Worm (Caenorhabditis elegans): Measurements from ENCODE around the gene pitp-1.

ce11 chrIII:3528342-3528741 is 1.3 kb downstream of the pitp-1 start, which contains the start of gene rpl-37:
- TF ChIP-seq tbp1 (GFP tag; optimal IDR thresholded peaks at IDR 0.05) (no peak), ztf-28 (GFP tag; IDR thresholded peaks at IDR 0.05) (no peak), B0261.1 (tag; optimal IDR thresholded peaks at IDR 0.05) (no peak), hmg-20 (GFP tag; IDR thresholded peaks at IDR 0.05) (no peak), nfya-1 (tag; optimal IDR thresholded peaks at IDR 0.05; ENCODE audit: borderline replicate concordance, insufficient read depth) (no peak), F10E7.11 (tag; optimal IDR thresholded peaks at IDR 0.05) (no peak), repo-1 (tag; optimal IDR thresholded peaks at IDR 0.05) (no peak), mcd-1 (GFP tag; IDR thresholded peaks at IDR 0.05) (no peak), ama-1 (optimal IDR thresholded peaks at IDR 0.05) (no peak), ama-1 (GFP tag; optimal IDR thresholded peaks at IDR 0.05) (no peak), B0035.1 (tag; optimal IDR thresholded peaks at IDR 0.05) (no peak), lin-35 (GFP tag; optimal IDR thresholded peaks at IDR 0.05) (no peak), bed-2 (GFP tag; IDR thresholded peaks at IDR 0.05) (no peak), ekl-4 (GFP tag; IDR thresholded peaks at IDR 0.05) (no peak)
